Fruit fly (Drosophila melanogaster) whole organism, prepupa: ENCODE measurements around the gene CG34273.

Experiments
- CG10631 ChIP-seq: fragments of 200-800 bp; sonication (Bioruptor generic); optimal IDR thresholded peaks from 2 replicates; lab custom pipeline; 2016; ENCODE audit warnings: missing biosample characterization, missing genetic modification characterization
- CG15336 ChIP-seq: fragments of 200-800 bp; sonication (Bioruptor generic); IDR thresholded peaks from 2 replicates; pipeline ENCODE4 v1.3.6; 2022; ENCODE audit warnings: missing biosample characterization, missing genetic modification characterization
- CG1621 ChIP-seq: fragments of 200-800 bp; sonication (Bioruptor generic); optimal IDR thresholded peaks from 3 replicates; lab custom pipeline; 2018; ENCODE audit warnings: missing biosample characterization, mild to moderate bottlenecking, missing genetic modification characterization
- CG16779 ChIP-seq: fragments of 200-800 bp; sonication (Bioruptor generic); optimal IDR thresholded peaks from 3 replicates; lab custom pipeline; 2017; ENCODE audit warnings: missing biosample characterization, mild to moderate bottlenecking, missing genetic modification characterization
- CG3032 ChIP-seq: fragments of 200-800 bp; optimal IDR thresholded peaks from 2 replicates; lab custom pipeline; 2019; ENCODE audit warnings: missing biosample characterization, mild to moderate bottlenecking, missing genetic modification characterization, moderate library complexity
- CG32006 ChIP-seq: fragments of 200-800 bp; sonication (Bioruptor generic); optimal IDR thresholded peaks from 3 replicates; lab custom pipeline; 2017; ENCODE audit warnings: missing biosample characterization, mild to moderate bottlenecking, missing genetic modification characterization
- CG34406 ChIP-seq: fragments of 200-800 bp; sonication (Bioruptor generic); optimal IDR thresholded peaks from 3 replicates; lab custom pipeline; 2016; ENCODE audit warnings: missing biosample characterization, missing genetic modification characterization
- CG3919 ChIP-seq: fragments of 200-800 bp; sonication (Bioruptor generic); optimal IDR thresholded peaks from 3 replicates; lab custom pipeline; 2016; ENCODE audit warnings: missing biosample characterization, missing genetic modification characterization
- CG4318 ChIP-seq: fragments of 200-800 bp; sonication (Bioruptor generic); optimal IDR thresholded peaks from 3 replicates; lab custom pipeline; 2017; ENCODE audit warnings: missing biosample characterization, mild to moderate bottlenecking, missing genetic modification characterization
- CG6163 ChIP-seq: fragments of 200-800 bp; sonication (Bioruptor generic); IDR thresholded peaks from 3 replicates; pipeline ENCODE4 v1.3.6; 2022; ENCODE audit warnings: missing biosample characterization, missing genetic modification characterization
- CG6276 ChIP-seq: fragments of 200-800 bp; sonication (Bioruptor generic); optimal IDR thresholded peaks from 2 replicates; lab custom pipeline; 2017; ENCODE audit warnings: missing biosample characterization, mild to moderate bottlenecking, missing genetic modification characterization
- CG6808 ChIP-seq: fragments of 200-800 bp; sonication (Bioruptor generic); optimal IDR thresholded peaks from 3 replicates; lab custom pipeline; 2017; ENCODE audit warnings: missing biosample characterization, missing genetic modification characterization, mild to moderate bottlenecking, moderate library complexity, missing genetic modification reagents
- CG7368 ChIP-seq: fragments of 200-800 bp; sonication (Bioruptor generic); optimal IDR thresholded peaks from 3 replicates; lab custom pipeline; 2016; ENCODE audit warnings: missing biosample characterization, missing genetic modification characterization
- CG8119 ChIP-seq: fragments of 200-800 bp; sonication (Bioruptor generic); IDR thresholded peaks from 3 replicates; pipeline ENCODE4 v1.3.6; 2022; ENCODE audit warnings: missing biosample characterization, missing genetic modification characterization
- CG8632 ChIP-seq: fragments of 200-800 bp; sonication (Bioruptor generic); optimal IDR thresholded peaks from 3 replicates; lab custom pipeline; 2016; ENCODE audit warnings: missing biosample characterization, missing genetic modification characterization
- CG9139 ChIP-seq: fragments of 200-800 bp; sonication (Bioruptor generic); optimal IDR thresholded peaks from 3 replicates; lab custom pipeline; 2017; ENCODE audit warnings: missing biosample characterization, mild to moderate bottlenecking, missing genetic modification characterization
- Eip75B ChIP-seq: fragments of 200-800 bp; sonication (Bioruptor generic); optimal IDR thresholded peaks from 3 replicates; lab custom pipeline; 2016; ENCODE audit warnings: missing biosample characterization, missing genetic modification characterization
- Eip78C ChIP-seq: fragments of 200-800 bp; sonication (Bioruptor generic); peaks from one replicate; lab custom pipeline; 2016; ENCODE audit warnings: missing biosample characterization, missing genetic modification characterization
- Eip93F ChIP-seq: fragments of 200-800 bp; sonication (Bioruptor generic); optimal IDR thresholded peaks from 2 replicates; lab custom pipeline; 2016; ENCODE audit warnings: missing biosample characterization, mild to moderate bottlenecking, missing genetic modification characterization
- Ets21C ChIP-seq: fragments of 200-800 bp; sonication (Bioruptor generic); optimal IDR thresholded peaks from 3 replicates; lab custom pipeline; 2016; ENCODE audit warnings: missing biosample characterization, missing genetic modification characterization
- Ets96B ChIP-seq: fragments of 200-800 bp; optimal IDR thresholded peaks from 2 replicates; lab custom pipeline; 2019; ENCODE audit warnings: missing biosample characterization, mild to moderate bottlenecking, missing genetic modification characterization, moderate library complexity
- Gug ChIP-seq: fragments of 200-800 bp; sonication (Bioruptor generic); IDR thresholded peaks from 2 replicates; pipeline ENCODE4 v1.3.6; 2022; ENCODE audit warnings: missing biosample characterization, missing genetic modification characterization
- Hr39 ChIP-seq: fragments of 200-800 bp; sonication (Bioruptor generic); optimal IDR thresholded peaks from 2 replicates; lab custom pipeline; 2016; ENCODE audit warnings: missing biosample characterization, missing genetic modification characterization
- Hr4 ChIP-seq: fragments of 200-800 bp; sonication (Bioruptor generic); optimal IDR thresholded peaks from 3 replicates; lab custom pipeline; 2016; ENCODE audit warnings: missing biosample characterization, missing genetic modification characterization
- Lpt ChIP-seq: fragments of 200-800 bp; sonication (Bioruptor generic); optimal IDR thresholded peaks from 3 replicates; lab custom pipeline; 2016; ENCODE audit warnings: missing biosample characterization, missing genetic modification characterization
- OdsH ChIP-seq: fragments of 200-800 bp; sonication (Bioruptor generic); optimal IDR thresholded peaks from 3 replicates; lab custom pipeline; 2016; ENCODE audit warnings: missing biosample characterization, missing genetic modification characterization
- Smox ChIP-seq: fragments of 200-800 bp; sonication (Bioruptor generic); optimal IDR thresholded peaks from 3 replicates; lab custom pipeline; 2016; ENCODE audit warnings: missing biosample characterization, missing genetic modification characterization
- Sox102F ChIP-seq: fragments of 200-800 bp; sonication (Bioruptor generic); optimal IDR thresholded peaks from 2 replicates; lab custom pipeline; 2016; ENCODE audit warnings: missing biosample characterization, mild to moderate bottlenecking, missing genetic modification characterization
- Sox14 ChIP-seq: fragments of 200-800 bp; sonication (Bioruptor generic); optimal IDR thresholded peaks from 3 replicates; lab custom pipeline; 2016; ENCODE audit warnings: missing biosample characterization, missing genetic modification characterization
- achi ChIP-seq: fragments of 200-800 bp; sonication (Bioruptor generic); optimal IDR thresholded peaks from 3 replicates; lab custom pipeline; 2016; ENCODE audit warnings: missing biosample characterization, missing genetic modification characterization
- acj6 ChIP-seq: fragments of 200-800 bp; sonication (Bioruptor generic); optimal IDR thresholded peaks from 3 replicates; lab custom pipeline; 2016; ENCODE audit warnings: missing biosample characterization, missing genetic modification characterization
- dac ChIP-seq: fragments of 200-800 bp; sonication (Bioruptor generic); optimal IDR thresholded peaks from 2 replicates; lab custom pipeline; 2017; ENCODE audit warnings: missing biosample characterization, mild to moderate bottlenecking, missing genetic modification characterization
- dsx ChIP-seq: fragments of 200-800 bp; optimal IDR thresholded peaks from 3 replicates; lab custom pipeline; 2019; ENCODE audit warnings: missing biosample characterization, mild to moderate bottlenecking, missing genetic modification characterization, moderate library complexity; ENCODE audit not compliant: poor library complexity, severe bottlenecking
- eg ChIP-seq: fragments of 200-800 bp; sonication (Bioruptor generic); IDR thresholded peaks from 3 replicates; pipeline ENCODE4 v1.3.6; 2022; ENCODE audit warnings: missing biosample characterization, missing genetic modification characterization
- fd85E ChIP-seq: fragments of 200-800 bp; sonication (Bioruptor generic); optimal IDR thresholded peaks from 3 replicates; lab custom pipeline; 2016; ENCODE audit warnings: missing biosample characterization, missing genetic modification characterization
- fkh ChIP-seq: fragments of 200-800 bp; sonication (Bioruptor generic); optimal IDR thresholded peaks from 3 replicates; lab custom pipeline; 2017; ENCODE audit warnings: missing biosample characterization, mild to moderate bottlenecking, missing genetic modification characterization, moderate library complexity
- lz ChIP-seq: fragments of 200-800 bp; sonication (Bioruptor generic); optimal IDR thresholded peaks from 3 replicates; lab custom pipeline; 2016; ENCODE audit warnings: missing biosample characterization, missing genetic modification characterization
- net ChIP-seq: fragments of 200-800 bp; sonication (Bioruptor generic); optimal IDR thresholded peaks from 3 replicates; lab custom pipeline; 2016; ENCODE audit warnings: missing biosample characterization, missing genetic modification characterization
- pdm3 ChIP-seq: fragments of 200-800 bp; sonication (Bioruptor generic); optimal IDR thresholded peaks from 3 replicates; lab custom pipeline; 2016; ENCODE audit warnings: missing biosample characterization, missing genetic modification characterization
- salr ChIP-seq, 2 experiments: fragments of 200-800 bp; sonication (Bioruptor generic); optimal IDR thresholded peaks; 3 replicates each; lab custom pipeline; 2016 to 2018; ENCODE audit warnings: missing biosample characterization in 2 of 2, missing genetic modification characterization in 2 of 2, mild to moderate bottlenecking in 1 of 2
- spab ChIP-seq: fragments of 200-800 bp; sonication (Bioruptor generic); optimal IDR thresholded peaks from 2 replicates; lab custom pipeline; 2017; ENCODE audit warnings: missing biosample characterization, mild to moderate bottlenecking, missing genetic modification characterization, missing genetic modification reagents
- ss ChIP-seq, 2 experiments: fragments of 200-800 bp; sonication (Bioruptor generic); optimal IDR thresholded peaks; 2 replicates in 1 of 2; 3 replicates in 1 of 2; lab custom pipeline; 2017 to 2018; ENCODE audit warnings: mild to moderate bottlenecking in 2 of 2, missing biosample characterization in 2 of 2, missing genetic modification characterization in 2 of 2, moderate library complexity in 1 of 2
- svp ChIP-seq: fragments of 200-800 bp; sonication (Bioruptor generic); peaks from one replicate; lab custom pipeline; 2016; ENCODE audit warnings: missing biosample characterization, missing genetic modification characterization
- vri ChIP-seq: fragments of 200-800 bp; sonication (Bioruptor generic); optimal IDR thresholded peaks from 3 replicates; lab custom pipeline; 2016; ENCODE audit warnings: missing biosample characterization, mild to moderate bottlenecking, missing genetic modification characterization

CG34273 gene

dm6 chr3R:14548752-14549151 is 31.9 kb downstream of the CG34273 start:
- TF ChIP-seq dac (GFP tag; lab: Kevin White, UChicago) (no peak), OdsH (no peak), CG10631 (GFP tag; lab: Kevin White, UChicago) (no peak), eg (GFP tag; lab: Robert Waterston, UW) (no peak), CG8119 (no peak)
- TF ChIP-seq, all 60 proteins: peak for 0

dm6 chr3R:14555021-14555420 is 38.2 kb downstream of the CG34273 start:
- TF ChIP-seq OdsH: no peak
- no peak for TF ChIP-seq CG4318 (GFP tag; lab: Kevin White, UChicago)
- TF ChIP-seq fd85E (GFP tag; lab: Kevin White, UChicago): no peak
- no peak for TF ChIP-seq vri (GFP tag; lab: Kevin White, UChicago)
- TF ChIP-seq Ets21C (GFP tag; lab: Kevin White, UChicago): no peak
- no peak for TF ChIP-seq Eip93F

DNA sequence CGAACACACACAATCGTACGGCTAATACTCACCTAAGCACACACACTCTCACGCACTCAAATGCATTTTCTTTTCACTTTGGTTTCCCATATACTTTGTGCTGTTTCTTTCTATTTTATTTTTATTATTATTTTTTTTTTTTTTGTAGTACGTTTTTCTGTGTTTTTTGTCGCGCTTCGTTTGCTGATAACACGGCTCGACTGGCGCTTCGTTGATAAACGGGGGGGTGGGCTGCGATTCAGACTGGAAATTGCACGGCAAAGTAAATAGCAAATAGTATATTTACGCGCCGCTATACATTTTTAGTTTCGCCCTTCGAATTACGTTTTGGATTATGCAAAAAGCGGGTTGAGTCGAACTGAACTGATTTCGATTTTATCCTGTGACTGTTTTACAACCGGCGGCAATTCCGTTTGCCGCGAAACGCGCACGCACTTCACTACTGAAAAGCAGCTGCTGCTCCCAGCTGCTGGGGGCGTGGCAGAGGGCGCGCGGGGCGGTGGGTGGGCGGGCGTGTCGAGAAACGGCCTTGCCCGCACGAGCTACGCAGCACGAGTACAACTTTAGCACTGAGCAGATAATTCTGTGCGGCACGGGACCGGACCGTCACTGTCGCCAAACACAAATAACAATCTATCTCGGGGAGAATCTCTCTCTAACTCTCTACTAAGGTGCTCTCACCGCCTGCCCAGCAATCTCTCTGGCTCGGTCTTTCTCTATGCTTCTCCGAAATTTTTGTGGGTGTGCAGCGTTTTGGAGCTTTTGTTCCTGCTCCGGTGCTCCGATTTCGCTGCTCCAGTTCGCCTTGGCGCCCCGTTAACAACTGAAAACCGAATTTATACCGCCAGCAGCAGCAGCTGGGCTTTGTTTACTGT is 40.9 kb downstream of the CG34273 start, which contains the start of gene Pde6:
TSS of gene Pde6 (minus strand) at position 825 of the 875 bp plus-strand sequence.
- TF ChIP-seq dsx: peak; percentile 58
- TF ChIP-seq Lpt (GFP tag; lab: Kevin White, UChicago): peak; percentile 65
- TF ChIP-seq CG3032 (tag; lab: Kevin White, UChicago): peak; percentile 33
- peak; percentile 43 for TF ChIP-seq Ets96B (tag; lab: Kevin White, UChicago)
- peak; percentile 91 for TF ChIP-seq CG6163
- no peak for TF ChIP-seq OdsH
- peak; percentile 78 for TF ChIP-seq CG32006 (GFP tag; lab: Kevin White, UChicago)
- no peak for TF ChIP-seq acj6
- TF ChIP-seq lz (GFP tag; lab: Kevin White, UChicago): no peak
- peak; percentile 32 for TF ChIP-seq Eip75B
- TF ChIP-seq CG10631 (GFP tag; lab: Kevin White, UChicago): peak; percentile 17
- TF ChIP-seq net (GFP tag; lab: Kevin White, UChicago): peak; percentile 74
- peak; percentile 43 for TF ChIP-seq Hr4 (GFP tag; lab: Kevin White, UChicago)
- peak; percentile 28 for TF ChIP-seq spab (GFP tag; lab: Kevin White, UChicago)
- TF ChIP-seq svp: peak; percentile 52
- TF ChIP-seq Sox102F: no peak
- peak; percentile 32 for TF ChIP-seq CG1621 (tag; lab: Kevin White, UChicago)
- TF ChIP-seq salr (GFP tag; optimal IDR thresholded peaks at IDR 0.05; lab: Kevin White, UChicago): peak in 1 of 2 experiments; percentile 77
- peak; percentile 5 for TF ChIP-seq fkh (GFP tag; lab: Kevin White, UChicago)
- peak; percentile 77 for TF ChIP-seq CG16779 (tag; lab: Kevin White, UChicago)
- TF ChIP-seq CG8119: peak; percentile 88
- TF ChIP-seq eg (GFP tag; lab: Robert Waterston, UW): peak; percentile 95
- peak; percentile 26 for TF ChIP-seq Eip78C (GFP tag; lab: Kevin White, UChicago)
- TF ChIP-seq CG15336 (GFP tag; lab: Robert Waterston, UW): peak; percentile 76
- peak; percentile 21 to 52 for TF ChIP-seq ss (GFP tag; optimal IDR thresholded peaks at IDR 0.05; lab: Kevin White, UChicago)
- no peak for TF ChIP-seq Hr39
- peak; percentile 3 for TF ChIP-seq Sox14 (GFP tag; lab: Kevin White, UChicago)
- TF ChIP-seq CG34406: peak; percentile 40
- TF ChIP-seq CG4318 (GFP tag; lab: Kevin White, UChicago): no peak
- peak; percentile 87 for TF ChIP-seq CG6276
- TF ChIP-seq CG7368 (GFP tag; lab: Kevin White, UChicago): no peak
- peak; percentile 24 for TF ChIP-seq pdm3 (GFP tag; lab: Kevin White, UChicago)
- TF ChIP-seq CG6808: peak; percentile 56
- TF ChIP-seq Smox (GFP tag; lab: Kevin White, UChicago): no peak
- peak; percentile 12 for TF ChIP-seq CG3919
- TF ChIP-seq dac (GFP tag; lab: Kevin White, UChicago): peak; percentile 44
- TF ChIP-seq CG9139: peak; percentile 4
- TF ChIP-seq CG8632 (GFP tag; lab: Kevin White, UChicago): peak; percentile 0
- TF ChIP-seq Gug: peak; percentile 68
- TF ChIP-seq achi: peak; percentile 63
